Fruit fly (Drosophila melanogaster) whole organism, adult: Measurements from ENCODE around the gene CG13003.

Experiments
- CG1620 ChIP-seq: fragments of 200-800 bp; sonication (Bioruptor generic); optimal IDR thresholded peaks from 2 replicates; lab custom pipeline; 2016; ENCODE audit warnings: missing biosample characterization, missing genetic modification characterization
- CG33017 ChIP-seq: fragments of 200-800 bp; sonication (Bioruptor generic); optimal IDR thresholded peaks from 2 replicates; lab custom pipeline; 2018; ENCODE audit warnings: missing biosample characterization, mild to moderate bottlenecking, missing genetic modification characterization, moderate library complexity
- CG5204 ChIP-seq: fragments of 200-800 bp; sonication (Bioruptor generic); optimal IDR thresholded peaks from 2 replicates; lab custom pipeline; 2016; ENCODE audit warnings: missing biosample characterization, missing genetic modification characterization
- Crg-1 ChIP-seq: fragments of 200-800 bp; sonication (Bioruptor generic); optimal IDR thresholded peaks from 2 replicates; lab custom pipeline; 2016; ENCODE audit warnings: missing biosample characterization, missing genetic modification characterization
- Mnt ChIP-seq: fragments of 200-800 bp; sonication (Bioruptor generic); optimal IDR thresholded peaks from 2 replicates; lab custom pipeline; 2016; ENCODE audit warnings: missing biosample characterization, mild to moderate bottlenecking, missing genetic modification characterization
- bab1 ChIP-seq: fragments of 200-800 bp; sonication (Bioruptor generic); optimal IDR thresholded peaks from 3 replicates; lab custom pipeline; 2019; ENCODE audit warnings: missing biosample characterization, mild to moderate bottlenecking, missing genetic modification characterization, moderate library complexity
- cic ChIP-seq: fragments of 200-800 bp; sonication (Bioruptor generic); optimal IDR thresholded peaks from 2 replicates; lab custom pipeline; 2017; ENCODE audit warnings: missing biosample characterization, mild to moderate bottlenecking, missing genetic modification characterization, moderate library complexity
- cnc ChIP-seq, 2 experiments: fragments of >200 bp; optimal IDR thresholded peaks; 2 replicates each; lab custom pipeline; 2017
- ovo ChIP-seq: fragments of 200-800 bp; sonication (Bioruptor generic); optimal IDR thresholded peaks from 2 replicates; lab custom pipeline; 2016; ENCODE audit warnings: missing biosample characterization, missing genetic modification characterization
- tj ChIP-seq: fragments of 200-800 bp; sonication (Bioruptor generic); optimal IDR thresholded peaks from 3 replicates; lab custom pipeline; 2017; ENCODE audit warnings: missing biosample characterization, mild to moderate bottlenecking, missing genetic modification characterization, moderate library complexity
- toe ChIP-seq: fragments of 200-800 bp; sonication (Bioruptor generic); optimal IDR thresholded peaks from 2 replicates; lab custom pipeline; 2016; ENCODE audit warnings: missing biosample characterization, missing genetic modification characterization

dm6 chrX:16836091-16836799 lies 40.1 kb downstream of the CG13003 start:
- no peak for TF ChIP-seq bab1
- TF ChIP-seq cic (GFP tag; lab: Kevin White, UChicago), result no peak
- no peak for TF ChIP-seq Mnt
- no peak for TF ChIP-seq cnc (optimal IDR thresholded peaks at IDR 0.05; lab: Kevin White, UChicago)
- no peak for TF ChIP-seq Crg-1 (GFP tag; lab: Kevin White, UChicago)
- TF ChIP-seq CG1620 (GFP tag; lab: Kevin White, UChicago), result no peak
- TF ChIP-seq ovo, result peak; percentile 61
- peak; percentile 28 for TF ChIP-seq tj
- no peak for TF ChIP-seq toe (GFP tag; lab: Kevin White, UChicago)
- TF ChIP-seq CG5204 (GFP tag; lab: Kevin White, UChicago), result no peak
- TF ChIP-seq CG33017, result no peak
